Fruit fly (Drosophila melanogaster): ENCODE results near the gene CG17122.

CG17122 gene

DNA sequence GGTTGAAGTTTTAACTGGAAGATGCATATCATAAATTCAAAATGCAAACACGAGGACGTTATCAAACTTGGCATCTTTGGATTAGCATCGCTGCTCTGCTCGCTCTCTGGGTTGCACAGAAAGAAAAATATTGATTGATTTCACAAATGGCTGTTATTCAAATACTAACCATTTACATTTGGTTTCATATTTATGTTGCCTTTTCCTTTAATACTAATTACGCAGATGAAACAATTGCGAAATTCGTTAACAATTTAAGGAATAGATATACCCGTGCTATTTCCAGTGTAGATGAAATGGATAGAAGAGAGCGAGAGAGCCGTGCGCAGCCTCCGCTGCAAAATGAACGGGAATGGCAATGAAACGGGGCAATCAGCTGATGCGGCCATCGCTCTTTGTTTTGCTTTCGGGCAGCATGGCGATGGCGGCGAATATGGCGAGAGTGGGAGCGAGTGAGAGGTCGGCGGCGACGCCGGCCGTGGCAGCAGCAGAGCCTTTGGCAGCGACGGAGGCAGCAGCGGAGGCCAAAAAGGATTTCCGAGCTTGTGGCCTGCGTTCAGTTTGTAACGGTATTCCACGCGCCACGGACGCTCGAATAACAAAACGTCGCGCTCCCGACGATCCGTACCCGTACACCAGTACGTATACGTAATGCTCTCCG lies 27.5 kb downstream of the CG17122 start, which contains the start of gene rdgC (continued):
- TF ChIP-seq Max (GFP tag; optimal IDR thresholded peaks at IDR 0.05) (peak; percentile 92), dan (GFP tag; IDR thresholded peaks at IDR 0.05) (no peak; the same call in 1 of the 2 replicates), HmgZ (tag; optimal IDR thresholded peaks at IDR 0.05) (peak; percentile 94), CG12071 (GFP tag; optimal IDR thresholded peaks at IDR 0.05) (peak; percentile 98), pho (GFP tag; optimal IDR thresholded peaks at IDR 0.05) (peak; percentile 94), oc (tag; optimal IDR thresholded peaks at IDR 0.05) (peak; percentile 95), Antp (GFP tag; optimal IDR thresholded peaks at IDR 0.05) (peak; percentile 96), CG42726 (GFP tag; IDR thresholded peaks at IDR 0.05; ENCODE audit: partially characterized antibody) (0 out of 2 replicates have a peak, but pooled peaks have one; percentile 13), H2.0 (GFP tag; IDR thresholded peaks at IDR 0.05) (peak; percentile 94), nerfin-1 (tag; optimal IDR thresholded peaks at IDR 0.05) (peak; percentile 91), pros (GFP tag; optimal IDR thresholded peaks at IDR 0.05) (no peak), abd-A (tag; optimal IDR thresholded peaks at IDR 0.05) (peak; percentile 47), org-1 (GFP tag; optimal IDR thresholded peaks at IDR 0.05) (peak; percentile 95), Dref (GFP tag; IDR thresholded peaks at IDR 0.05) (0 out of 2 replicates have a peak, but pooled peaks have one; percentile 30), CG15479 (GFP tag; optimal IDR thresholded peaks at IDR 0.05) (no peak), amos (GFP tag; IDR thresholded peaks at IDR 0.05; ENCODE audit: partially characterized antibody) (0 out of 2 replicates have a peak, but pooled peaks have one; percentile 17), Sry-δ (GFP tag; optimal IDR thresholded peaks at IDR 0.05) (peak; percentile 73), CG6813 (GFP tag; optimal IDR thresholded peaks at IDR 0.05) (peak; percentile 94), CG14441 (GFP tag; IDR thresholded peaks at IDR 0.05) (peak; percentile 97), zfh1 (GFP tag; IDR thresholded peaks at IDR 0.05) (peak; percentile 97), HmgD (GFP tag; optimal IDR thresholded peaks at IDR 0.05) (peak; percentile 95), Bteb2 (GFP tag; optimal IDR thresholded peaks at IDR 0.05) (peak; percentile 94), YL-1 (GFP tag; optimal IDR thresholded peaks at IDR 0.05) (peak; percentile 57), CG12659 (GFP tag; optimal IDR thresholded peaks at IDR 0.05) (peak; percentile 96), CG10366 (GFP tag; IDR thresholded peaks at IDR 0.05) (peak; percentile 96), GATAe (GFP tag; conservative IDR thresholded peaks at IDR 0.05) (peak; percentile 84), Pdp1 (GFP tag; optimal IDR thresholded peaks at IDR 0.05) (peak; percentile 92 to 96), repo (GFP tag; optimal IDR thresholded peaks at IDR 0.05) (peak; percentile 95), Blimp-1 (GFP tag; optimal IDR thresholded peaks at IDR 0.05) (peak; percentile 94), CG13775 (GFP tag; optimal IDR thresholded peaks at IDR 0.05) (peak; percentile 87), CG4617 (GFP tag; optimal IDR thresholded peaks at IDR 0.05; ENCODE audit: borderline replicate concordance) (peak; percentile 82), CG17186 (GFP tag; optimal IDR thresholded peaks at IDR 0.05) (peak; percentile 77), Elba2 (GFP tag; optimal IDR thresholded peaks at IDR 0.05) (peak; percentile 15), caup (GFP tag; optimal IDR thresholded peaks at IDR 0.05; ENCODE audit: severe bottlenecking) (peak; percentile 96), Trl (optimal IDR thresholded peaks at IDR 0.05) (peak; percentile 38 to 65), Trl (GFP tag; optimal IDR thresholded peaks at IDR 0.05) (peak; percentile 95), hkb (optimal IDR thresholded peaks at IDR 0.05) (no peak), hkb (GFP tag; IDR thresholded peaks at IDR 0.05) (peak; percentile 98), CG17612 (GFP tag; IDR thresholded peaks at IDR 0.05) (peak; percentile 89), lab (GFP tag; optimal IDR thresholded peaks at IDR 0.05) (peak; percentile 98), Nf-YB (GFP tag; optimal IDR thresholded peaks at IDR 0.05) (peak; percentile 80), CG34422 (GFP tag; IDR thresholded peaks at IDR 0.05) (peak; percentile 95), CG1024 (GFP tag; IDR thresholded peaks at IDR 0.05) (peak; percentile 94), trem (tag; optimal IDR thresholded peaks at IDR 0.05) (peak; percentile 89), TFAM (GFP tag; optimal IDR thresholded peaks at IDR 0.05) (peak; percentile 77), CG2120 (GFP tag; optimal IDR thresholded peaks at IDR 0.05) (peak; percentile 97), Ravus (GFP tag; IDR thresholded peaks at IDR 0.05) (peak; percentile 88), CG11398 (GFP tag; optimal IDR thresholded peaks at IDR 0.05) (peak; percentile 93), CG4707 (GFP tag; optimal IDR thresholded peaks at IDR 0.05) (peak; percentile 91)

Data from whole organism, embryonic.